Fruit fly (Drosophila melanogaster): Measurements from ENCODE around the gene CG9503.
A peak's percentile ranks its signal among the peaks of the same experiment; 100 is the strongest.

Gene CG9503

dm6 chrX:14885554-14885953 is 37.7 kb downstream of the CG9503 start:
- no peak for TF ChIP-seq CG17801 (GFP tag; optimal IDR thresholded peaks at IDR 0.05; ENCODE audit: partially characterized antibody)

- TF ChIP-seq CG17801 (GFP tag; optimal IDR thresholded peaks at IDR 0.05; ENCODE audit: partially characterized antibody), result no peak
Observed at dm6 chrX:14883993-14884392, 39.3 kb downstream of the CG9503 start.

- peak; percentile 46 for TF ChIP-seq CG17801 (GFP tag; optimal IDR thresholded peaks at IDR 0.05; ENCODE audit: partially characterized antibody)
Observed at dm6 chrX:14882536-14883118, 40.7 kb downstream of the CG9503 start, which contains the start of the genes CG45064 and CG45065. Gene CG45064 (minus strand): TSS chrX:14882586. Gene CG45065 (minus strand): TSS chrX:14882586.

- TF ChIP-seq CG17801 (GFP tag; optimal IDR thresholded peaks at IDR 0.05; ENCODE audit: partially characterized antibody), result no peak
Observed at dm6 chrX:14878917-14879316, 44.4 kb downstream of the CG9503 start.

- no peak for TF ChIP-seq CG17801 (GFP tag; optimal IDR thresholded peaks at IDR 0.05; ENCODE audit: partially characterized antibody)
Observed at dm6 chrX:14871028-14871427, 52.3 kb downstream of the CG9503 start, which contains the start of gene CG9518. Gene CG9518 (minus strand): TSS chrX:14871181.
